Worm (Caenorhabditis elegans): ENCODE data around the gene F10G2.7.

DNA sequence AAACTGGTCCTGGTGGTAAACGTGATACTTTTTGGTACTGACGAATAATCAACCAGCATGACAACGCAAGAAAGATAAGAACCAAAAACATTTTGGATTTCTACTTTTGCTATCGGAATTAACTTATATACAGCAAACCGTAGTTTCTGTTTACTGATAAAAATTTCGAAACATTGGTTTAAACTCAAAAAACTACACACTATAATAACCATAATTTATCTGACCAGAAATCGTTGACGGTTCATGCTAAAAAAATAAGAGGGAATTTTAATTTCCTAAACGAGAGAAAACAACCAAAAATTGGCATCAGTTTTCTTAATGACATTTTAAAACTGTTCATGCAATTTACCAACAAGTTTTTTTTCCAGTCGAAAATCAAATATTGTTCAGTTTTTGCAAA is 24.6 kb upstream of the F10G2.7 start, which contains the start of gene cyp-35A1:
- no peak for TF ChIP-seq hmg-1.2 (GFP tag; IDR thresholded peaks at IDR 0.05)
- no peak for TF ChIP-seq unc-130 (GFP tag; optimal IDR thresholded peaks at IDR 0.05)
- TF ChIP-seq hmg-20 (GFP tag; IDR thresholded peaks at IDR 0.05) = no peak
- TF ChIP-seq dpff-1 (tag; optimal IDR thresholded peaks at IDR 0.05) = no peak
- TF ChIP-seq snpc-1.3 (tag; optimal IDR thresholded peaks at IDR 0.05; ENCODE audit: insufficient read depth) = no peak
- no peak for TF ChIP-seq sea-2 (GFP tag; IDR thresholded peaks at IDR 0.05)
- TF ChIP-seq C17E4.6 (GFP tag; IDR thresholded peaks at IDR 0.05) = no peak
- no peak for TF ChIP-seq athp-1 (tag; optimal IDR thresholded peaks at IDR 0.05)
- TF ChIP-seq Y67H2A.10 (GFP tag; conservative IDR thresholded peaks at IDR 0.05) = no peak

Data from whole organism, young adult.